Worm (Caenorhabditis elegans) whole organism, L4 larva: ENCODE measurements around the gene arl-6.

ENCODE experiments used
- R02D3.7 ChIP-seq: fragments of 150-350 bp; sonication (generic microtip); optimal IDR thresholded peaks from 3 replicates; lab custom pipeline; 2014; ENCODE audit warnings: missing biosample characterization, missing genetic modification characterization
- Y5F2A.4 ChIP-seq: fragments of 200-800 bp; sonication (Bioruptor generic); optimal IDR thresholded peaks from 2 replicates; lab custom pipeline; 2018; ENCODE audit warnings: mild to moderate bottlenecking, missing genetic modification characterization, missing compliant biosample characterization
- ZK337.2 ChIP-seq: fragments of 200-800 bp; sonication (Bioruptor generic); IDR thresholded peaks from 2 replicates; pipeline ENCODE4 v1.3.6; 2022; ENCODE audit warnings: missing genetic modification reagents, missing genetic modification characterization, missing compliant biosample characterization
- ama-1 ChIP-seq: fragments of 150-350 bp; optimal IDR thresholded peaks from 2 replicates; lab custom pipeline; 2014; ENCODE audit warnings: inconsistent platforms, mixed read lengths
- arid-1 ChIP-seq: fragments of 200-800 bp; sonication (Bioruptor generic); conservative IDR thresholded peaks from 2 replicates; pipeline ENCODE4 v1.3.6; 2022; ENCODE audit warnings: missing genetic modification reagents, missing genetic modification characterization, missing compliant biosample characterization
- ces-1 ChIP-seq: fragments of 150-350 bp; sonication (generic microtip); optimal IDR thresholded peaks from 4 replicates; lab custom pipeline; 2014; ENCODE audit warnings: missing biosample characterization, missing genetic modification reagents, missing genetic modification characterization
- hlh-30 ChIP-seq: sonication (generic microtip); optimal IDR thresholded peaks from 2 replicates; lab custom pipeline; 2017; ENCODE audit warnings: antibody characterized with exemption, mild to moderate bottlenecking, missing genetic modification characterization, missing compliant biosample characterization; ENCODE audit not compliant: insufficient read depth
- jun-1 ChIP-seq: fragments of 150-350 bp; optimal IDR thresholded peaks from 2 replicates; lab custom pipeline; 2014; ENCODE audit warnings: missing biosample characterization, missing genetic modification reagents, missing genetic modification characterization
- lin-29 ChIP-seq: fragments of 200-800 bp; sonication (Bioruptor generic); IDR thresholded peaks from 2 replicates; pipeline ENCODE4 v1.3.6; 2022; ENCODE audit warnings: missing genetic modification reagents, missing genetic modification characterization, missing compliant biosample characterization
- nhr-237 ChIP-seq: sonication (generic microtip); optimal IDR thresholded peaks from 2 replicates; lab custom pipeline; 2017; ENCODE audit warnings: missing biosample characterization, missing genetic modification characterization
- nhr-76 ChIP-seq: fragments of 150-350 bp; optimal IDR thresholded peaks from 2 replicates; lab custom pipeline; 2014; ENCODE audit warnings: missing biosample characterization, missing genetic modification characterization
- zag-1 ChIP-seq: fragments of 150-350 bp; optimal IDR thresholded peaks from 2 replicates; lab custom pipeline; 2014; ENCODE audit warnings: missing biosample characterization, missing genetic modification characterization
- ztf-11 ChIP-seq: fragments of 150-350 bp; optimal IDR thresholded peaks from 2 replicates; lab custom pipeline; 2014; ENCODE audit warnings: missing biosample characterization, missing genetic modification characterization

- TF ChIP-seq ztf-11 (tag; lab: Kevin White, UChicago) (no peak), zag-1 (no peak), R02D3.7 (tag; lab: Kevin White, UChicago) (no peak), hlh-30 (no peak), nhr-76 (tag; lab: Kevin White, UChicago) (no peak), ama-1 (lab: Kevin White, UChicago) (no peak), Y5F2A.4 (GFP tag; lab: Kevin White, UChicago) (no peak), ces-1 (no peak), ZK337.2 (GFP tag; lab: Robert Waterston, UW) (no peak), jun-1 (tag; lab: Kevin White, UChicago) (no peak), arid-1 (GFP tag; lab: Robert Waterston, UW) (no peak), lin-29 (GFP tag; lab: Robert Waterston, UW) (no peak), nhr-237 (tag; lab: Kevin White, UChicago) (no peak)
These were observed 47.2 kb upstream of the arl-6 start, which contains the start of the genes C35D10.10 and C35D10.5 for ce11 chrIII:4861744-4862401.
